Fruit fly (Drosophila melanogaster) whole organism, prepupa: Measurements from ENCODE around the gene CG32075.

ENCODE experiments used
- CG1621 ChIP-seq: fragments of 200-800 bp; sonication (Bioruptor generic); optimal IDR thresholded peaks from 3 replicates; lab custom pipeline; 2018; ENCODE audit warnings: missing biosample characterization, mild to moderate bottlenecking, missing genetic modification characterization
- cyc ChIP-seq: fragments of 200-800 bp; sonication (Bioruptor generic); optimal IDR thresholded peaks from 3 replicates; lab custom pipeline; 2016; ENCODE audit warnings: missing biosample characterization, missing genetic modification characterization
- fd85E ChIP-seq: fragments of 200-800 bp; sonication (Bioruptor generic); optimal IDR thresholded peaks from 3 replicates; lab custom pipeline; 2016; ENCODE audit warnings: missing biosample characterization, missing genetic modification characterization

dm6 chr3L:11084557-11085231 is 20.0 kb upstream of the CG32075 start:
- TF ChIP-seq CG1621 (peak; percentile 93), cyc (GFP tag; lab: Kevin White, UChicago) (peak; percentile 90), fd85E (GFP tag; lab: Kevin White, UChicago) (peak; percentile 83)
